Fruit fly (Drosophila melanogaster): ENCODE results near the gene Atg1.

DNA sequence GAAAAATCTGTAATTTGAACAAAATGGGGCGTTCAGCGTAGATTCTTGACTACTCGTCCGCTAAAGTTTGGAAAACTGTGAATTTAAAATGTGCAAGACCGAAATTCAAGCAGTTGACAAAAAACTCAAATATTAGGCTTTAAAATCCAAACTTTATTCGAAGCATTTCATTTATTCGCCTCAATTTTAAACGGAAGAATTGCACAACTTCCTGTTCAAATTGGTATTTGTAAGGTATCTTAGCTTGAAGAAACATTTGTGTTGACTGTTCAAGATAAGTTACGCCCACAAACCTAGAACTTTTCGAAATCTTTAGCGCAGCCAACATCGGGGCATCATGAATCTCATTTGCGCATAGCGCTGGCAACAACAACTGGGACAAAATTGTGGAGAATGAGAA, 26.3 kb downstream of the Atg1 start, which contains the start of gene CG32106:
- TF ChIP-seq CG32264 (GFP tag; optimal IDR thresholded peaks at IDR 0.05) = no peak
- TF ChIP-seq woc (GFP tag; optimal IDR thresholded peaks at IDR 0.05) = no peak
- TF ChIP-seq Hr78 (GFP tag; optimal IDR thresholded peaks at IDR 0.05) = no peak
- no peak for TF ChIP-seq rgr (GFP tag; optimal IDR thresholded peaks at IDR 0.05)
- TF ChIP-seq Sp1 (GFP tag; optimal IDR thresholded peaks at IDR 0.05) = no peak
- no peak for TF ChIP-seq h (GFP tag; optimal IDR thresholded peaks at IDR 0.05)
- no peak for TF ChIP-seq OdsH (GFP tag; optimal IDR thresholded peaks at IDR 0.05)
- no peak for TF ChIP-seq GATAd (GFP tag; optimal IDR thresholded peaks at IDR 0.05)
- no peak for TF ChIP-seq Hnf4 (GFP tag; optimal IDR thresholded peaks at IDR 0.05)
- no peak for TF ChIP-seq HLH106 (tag; optimal IDR thresholded peaks at IDR 0.05)
- TF ChIP-seq Mio (GFP tag; optimal IDR thresholded peaks at IDR 0.05) = no peak
